Worm (Caenorhabditis elegans): ENCODE data around the gene Y39C12A.9.

Gene Y39C12A.9

ce11 chrIV:12259161-12259870, at the start of gene Y39C12A.9:
Gene Y39C12A.9, minus strand, starts transcription at chrIV:12259211.
- TF ChIP-seq unc-62 (GFP tag; optimal IDR thresholded peaks at IDR 0.05) = no peak

ce11 chrIV:12307720-12308119, 48.7 kb upstream of the Y39C12A.9 start, which contains the start of gene oac-57:
Gene oac-57, minus strand, starts transcription at chrIV:12307820.
- TF ChIP-seq unc-62 (GFP tag; optimal IDR thresholded peaks at IDR 0.05) = no peak

- no peak for TF ChIP-seq unc-62 (GFP tag; optimal IDR thresholded peaks at IDR 0.05)
Observed at ce11 chrIV:12305956-12306355, 46.9 kb upstream of the Y39C12A.9 start.

ce11 chrIV:12304750-12305149, 45.7 kb upstream of the Y39C12A.9 start:
- TF ChIP-seq unc-62 (GFP tag; optimal IDR thresholded peaks at IDR 0.05) = no peak

ce11 chrIV:12302885-12303284, 43.9 kb upstream of the Y39C12A.9 start:
- TF ChIP-seq unc-62 (GFP tag; optimal IDR thresholded peaks at IDR 0.05) = no peak

ce11 chrIV:12301161-12301560, 42.1 kb upstream of the Y39C12A.9 start, which contains the start of gene oac-59:
Gene oac-59, minus strand, starts transcription at chrIV:12301261.
- TF ChIP-seq unc-62 (GFP tag; optimal IDR thresholded peaks at IDR 0.05) = no peak

- TF ChIP-seq unc-62 (GFP tag; optimal IDR thresholded peaks at IDR 0.05) = no peak
Observed at ce11 chrIV:12290744-12291143, 31.7 kb upstream of the Y39C12A.9 start, which contains the start of gene C42C1.8. Gene C42C1.8, plus strand, starts transcription at chrIV:12291044.

ce11 chrIV:12289149-12289548, 30.1 kb upstream of the Y39C12A.9 start, which contains the start of gene C42C1.9:
Gene C42C1.9, plus strand, starts transcription at chrIV:12289449.
- TF ChIP-seq unc-62 (GFP tag; optimal IDR thresholded peaks at IDR 0.05) = no peak

ce11 chrIV:12287628-12288027, 28.6 kb upstream of the Y39C12A.9 start, which contains the start of gene erl-1:
Gene erl-1, plus strand, starts transcription at chrIV:12287928.
- TF ChIP-seq unc-62 (GFP tag; optimal IDR thresholded peaks at IDR 0.05) = no peak

- no peak for TF ChIP-seq unc-62 (GFP tag; optimal IDR thresholded peaks at IDR 0.05)
Observed at ce11 chrIV:12282873-12283272, 23.9 kb upstream of the Y39C12A.9 start, which contains the start of gene hpo-12. Gene hpo-12, plus strand, starts transcription at chrIV:12283173.

ce11 chrIV:12282157-12282789, 23.3 kb upstream of the Y39C12A.9 start, which contains the start of the genes C42C1.12 and C42C1.19:
Gene C42C1.12, minus strand, starts transcription at chrIV:12282207.
Gene C42C1.19, plus strand, starts transcription at chrIV:12282739.
- TF ChIP-seq unc-62 (GFP tag; optimal IDR thresholded peaks at IDR 0.05) = no peak

- TF ChIP-seq unc-62 (GFP tag; optimal IDR thresholded peaks at IDR 0.05) = no peak
Observed at ce11 chrIV:12279340-12279739, 20.3 kb upstream of the Y39C12A.9 start, which contains the start of gene ltah-1.1. Gene ltah-1.1, plus strand, starts transcription at chrIV:12279622.

ce11 chrIV:12278507-12278906, 19.5 kb upstream of the Y39C12A.9 start, which contains the start of the genes tag-335 and vkmt-1:
Gene tag-335, minus strand, starts transcription at chrIV:12278594.
Gene vkmt-1, plus strand, starts transcription at chrIV:12278725.
- no peak for TF ChIP-seq unc-62 (GFP tag; optimal IDR thresholded peaks at IDR 0.05)

ce11 chrIV:12275892-12276291, 16.9 kb upstream of the Y39C12A.9 start, which contains the start of gene vps-8:
Gene vps-8, minus strand, starts transcription at chrIV:12275992.
- TF ChIP-seq unc-62 (GFP tag; optimal IDR thresholded peaks at IDR 0.05) = no peak

- TF ChIP-seq unc-62 (GFP tag; optimal IDR thresholded peaks at IDR 0.05) = no peak
Observed at ce11 chrIV:12274365-12274764, 15.4 kb upstream of the Y39C12A.9 start.

ce11 chrIV:12270392-12270791, 11.4 kb upstream of the Y39C12A.9 start, which contains the start of gene C42C1.3:
Gene C42C1.3, minus strand, starts transcription at chrIV:12270492.
- no peak for TF ChIP-seq unc-62 (GFP tag; optimal IDR thresholded peaks at IDR 0.05)
